Worm (Caenorhabditis elegans): ENCODE data around the gene sti-1.

The sti-1 gene

ce11 chrV:774341-774740 lies 1.0 kb downstream of the sti-1 start:
- TF ChIP-seq hmg-4 (GFP tag; optimal IDR thresholded peaks at IDR 0.05) (no peak), ama-1 (optimal IDR thresholded peaks at IDR 0.05) (no peak), F13C5.2 (tag; optimal IDR thresholded peaks at IDR 0.05) (no peak), sea-1 (GFP tag; conservative IDR thresholded peaks at IDR 0.05) (no peak), ets-7 (tag; optimal IDR thresholded peaks at IDR 0.05) (no peak), ceh-13 (GFP tag; optimal IDR thresholded peaks at IDR 0.05) (no peak), pes-1 (GFP tag; IDR thresholded peaks at IDR 0.05) (no peak), hnd-1 (tag; optimal IDR thresholded peaks at IDR 0.05) (no peak), B0310.2 (tag; optimal IDR thresholded peaks at IDR 0.05) (no peak), ceh-36 (tag; optimal IDR thresholded peaks at IDR 0.05) (no peak), tbx-37 (GFP tag; conservative IDR thresholded peaks at IDR 0.05) (no peak), tbx-11 (GFP tag; IDR thresholded peaks at IDR 0.05) (no peak), flt-1 (GFP tag; IDR thresholded peaks at IDR 0.05) (no peak), tra-4 (tag; optimal IDR thresholded peaks at IDR 0.05) (no peak), aly-1 (tag; optimal IDR thresholded peaks at IDR 0.05) (no peak), hmbx-1 (tag; optimal IDR thresholded peaks at IDR 0.05) (no peak), scrt-1 (GFP tag; IDR thresholded peaks at IDR 0.05) (no peak)

- TF ChIP-seq hmg-4 (GFP tag; optimal IDR thresholded peaks at IDR 0.05) (no peak), sea-1 (GFP tag; conservative IDR thresholded peaks at IDR 0.05) (0 out of 2 replicates have a peak, but pooled peaks have one; percentile 44)
Observed at ce11 chrV:774875-775359, 1.6 kb downstream of the sti-1 start, which contains the start of gene srbc-58. Gene srbc-58, plus strand, starts transcription at chrV:774995.

ce11 chrV:777285-777684 lies 4.0 kb downstream of the sti-1 start, which contains the start of gene R09E12.9:
Gene R09E12.9, plus strand, starts transcription at chrV:777600.
- no peak for TF ChIP-seq aly-1 (tag; optimal IDR thresholded peaks at IDR 0.05)
- no peak for TF ChIP-seq hmg-4 (GFP tag; optimal IDR thresholded peaks at IDR 0.05)
- TF ChIP-seq hmbx-1 (tag; optimal IDR thresholded peaks at IDR 0.05): no peak
- no peak for TF ChIP-seq tbx-11 (GFP tag; IDR thresholded peaks at IDR 0.05)
- no peak for TF ChIP-seq tra-4 (tag; optimal IDR thresholded peaks at IDR 0.05)
- TF ChIP-seq B0310.2 (tag; optimal IDR thresholded peaks at IDR 0.05): no peak
- no peak for TF ChIP-seq pes-1 (GFP tag; IDR thresholded peaks at IDR 0.05)
- no peak for TF ChIP-seq flt-1 (GFP tag; IDR thresholded peaks at IDR 0.05)
- TF ChIP-seq sea-1 (GFP tag; conservative IDR thresholded peaks at IDR 0.05): no peak
- TF ChIP-seq scrt-1 (GFP tag; IDR thresholded peaks at IDR 0.05): no peak
- TF ChIP-seq ceh-13 (GFP tag; optimal IDR thresholded peaks at IDR 0.05): no peak
- no peak for TF ChIP-seq tbx-37 (GFP tag; conservative IDR thresholded peaks at IDR 0.05)
- TF ChIP-seq ets-7 (tag; optimal IDR thresholded peaks at IDR 0.05): no peak
- no peak for TF ChIP-seq ama-1 (optimal IDR thresholded peaks at IDR 0.05)
- TF ChIP-seq hnd-1 (tag; optimal IDR thresholded peaks at IDR 0.05): no peak
- no peak for TF ChIP-seq ceh-36 (tag; optimal IDR thresholded peaks at IDR 0.05)
- no peak for TF ChIP-seq F13C5.2 (tag; optimal IDR thresholded peaks at IDR 0.05)

- TF ChIP-seq ama-1 (optimal IDR thresholded peaks at IDR 0.05) (no peak), hmbx-1 (tag; optimal IDR thresholded peaks at IDR 0.05) (no peak), pes-1 (GFP tag; IDR thresholded peaks at IDR 0.05) (no peak), tbx-11 (GFP tag; IDR thresholded peaks at IDR 0.05) (no peak), hnd-1 (tag; optimal IDR thresholded peaks at IDR 0.05) (no peak), ets-7 (tag; optimal IDR thresholded peaks at IDR 0.05) (no peak), scrt-1 (GFP tag; IDR thresholded peaks at IDR 0.05) (no peak), ceh-13 (GFP tag; optimal IDR thresholded peaks at IDR 0.05) (no peak), tra-4 (tag; optimal IDR thresholded peaks at IDR 0.05) (no peak)
Observed at ce11 chrV:778339-778738, 5.0 kb downstream of the sti-1 start, which contains the start of gene srbc-59. Gene srbc-59, plus strand, starts transcription at chrV:778639.

- TF ChIP-seq ceh-36 (tag; optimal IDR thresholded peaks at IDR 0.05) (no peak), scrt-1 (GFP tag; IDR thresholded peaks at IDR 0.05) (no peak), B0310.2 (tag; optimal IDR thresholded peaks at IDR 0.05) (no peak), hnd-1 (tag; optimal IDR thresholded peaks at IDR 0.05) (no peak), ama-1 (optimal IDR thresholded peaks at IDR 0.05) (no peak), hmbx-1 (tag; optimal IDR thresholded peaks at IDR 0.05) (no peak), flt-1 (GFP tag; IDR thresholded peaks at IDR 0.05) (no peak), sea-1 (GFP tag; conservative IDR thresholded peaks at IDR 0.05) (no peak), tbx-37 (GFP tag; conservative IDR thresholded peaks at IDR 0.05) (no peak), aly-1 (tag; optimal IDR thresholded peaks at IDR 0.05) (no peak), tra-4 (tag; optimal IDR thresholded peaks at IDR 0.05) (no peak), ets-7 (tag; optimal IDR thresholded peaks at IDR 0.05) (no peak), ceh-13 (GFP tag; optimal IDR thresholded peaks at IDR 0.05) (no peak), hmg-4 (GFP tag; optimal IDR thresholded peaks at IDR 0.05) (no peak), pes-1 (GFP tag; IDR thresholded peaks at IDR 0.05) (no peak), tbx-11 (GFP tag; IDR thresholded peaks at IDR 0.05) (no peak), F13C5.2 (tag; optimal IDR thresholded peaks at IDR 0.05) (no peak)
Observed at ce11 chrV:779999-780398, 6.7 kb downstream of the sti-1 start, which contains the start of gene srbc-60. Gene srbc-60, plus strand, starts transcription at chrV:780299.

- TF ChIP-seq ets-7 (tag; optimal IDR thresholded peaks at IDR 0.05) (no peak), ceh-36 (tag; optimal IDR thresholded peaks at IDR 0.05) (no peak), B0310.2 (tag; optimal IDR thresholded peaks at IDR 0.05) (no peak), hnd-1 (tag; optimal IDR thresholded peaks at IDR 0.05) (no peak), ceh-13 (GFP tag; optimal IDR thresholded peaks at IDR 0.05) (no peak)
Observed at ce11 chrV:782432-782831, 9.1 kb downstream of the sti-1 start, which contains the start of gene srab-16. Gene srab-16, plus strand, starts transcription at chrV:782732.

ce11 chrV:794092-794491 lies 20.8 kb downstream of the sti-1 start:
- TF ChIP-seq hmg-4 (GFP tag; optimal IDR thresholded peaks at IDR 0.05): no peak
- no peak for TF ChIP-seq F13C5.2 (tag; optimal IDR thresholded peaks at IDR 0.05)
- no peak for TF ChIP-seq B0310.2 (tag; optimal IDR thresholded peaks at IDR 0.05)
- TF ChIP-seq hnd-1 (tag; optimal IDR thresholded peaks at IDR 0.05): no peak
- TF ChIP-seq tra-4 (tag; optimal IDR thresholded peaks at IDR 0.05): no peak
- TF ChIP-seq flt-1 (GFP tag; IDR thresholded peaks at IDR 0.05): no peak

ce11 chrV:797241-797640 lies 23.9 kb downstream of the sti-1 start:
- TF ChIP-seq pes-1 (GFP tag; IDR thresholded peaks at IDR 0.05): no peak
- no peak for TF ChIP-seq aly-1 (tag; optimal IDR thresholded peaks at IDR 0.05)
- TF ChIP-seq hnd-1 (tag; optimal IDR thresholded peaks at IDR 0.05): no peak
- no peak for TF ChIP-seq F13C5.2 (tag; optimal IDR thresholded peaks at IDR 0.05)
- no peak for TF ChIP-seq hmbx-1 (tag; optimal IDR thresholded peaks at IDR 0.05)
- TF ChIP-seq ceh-13 (GFP tag; optimal IDR thresholded peaks at IDR 0.05): no peak
- no peak for TF ChIP-seq tbx-11 (GFP tag; IDR thresholded peaks at IDR 0.05)
- TF ChIP-seq ets-7 (tag; optimal IDR thresholded peaks at IDR 0.05): no peak
- no peak for TF ChIP-seq tra-4 (tag; optimal IDR thresholded peaks at IDR 0.05)
- TF ChIP-seq ceh-36 (tag; optimal IDR thresholded peaks at IDR 0.05): no peak
- TF ChIP-seq flt-1 (GFP tag; IDR thresholded peaks at IDR 0.05): no peak
- TF ChIP-seq hmg-4 (GFP tag; optimal IDR thresholded peaks at IDR 0.05): no peak
- TF ChIP-seq B0310.2 (tag; optimal IDR thresholded peaks at IDR 0.05): no peak

All from whole organism, early embryonic.